Fruit fly (Drosophila melanogaster) whole organism, embryonic: ENCODE measurements around the gene CG2816.

Source experiments
- Adf1 ChIP-seq: fragments of 200-800 bp; sonication (Bioruptor generic); IDR thresholded peaks from 2 replicates; pipeline ENCODE4 v1.3.6; 2022; ENCODE audit warnings: missing biosample characterization, missing genetic modification characterization
- Atf3 ChIP-seq: fragments of 200-800 bp; sonication (Bioruptor generic); optimal IDR thresholded peaks from 3 replicates; lab custom pipeline; 2016; ENCODE audit warnings: missing biosample characterization, missing genetic modification characterization
- Blimp-1 ChIP-seq: fragments of 200-800 bp; sonication (Bioruptor generic); optimal IDR thresholded peaks from 3 replicates; lab custom pipeline; 2018; ENCODE audit warnings: missing biosample characterization, missing genetic modification characterization, mild to moderate bottlenecking, moderate library complexity, missing genetic modification reagents
- CG11695 ChIP-seq: fragments of 200-800 bp; sonication (Bioruptor generic); IDR thresholded peaks from 3 replicates; pipeline ENCODE4 v1.3.6; 2022; ENCODE audit warnings: missing biosample characterization, missing genetic modification characterization
- CG1233 ChIP-seq: fragments of 200-800 bp; sonication (Bioruptor generic); optimal IDR thresholded peaks from 4 replicates; lab custom pipeline; 2018; ENCODE audit warnings: missing biosample characterization, mild to moderate bottlenecking, missing genetic modification characterization
- CG14667 ChIP-seq: fragments of 200-800 bp; sonication (Bioruptor generic); IDR thresholded peaks from 2 replicates; pipeline ENCODE4 v1.3.6; 2022; ENCODE audit warnings: missing biosample characterization, missing genetic modification characterization
- CG2120 ChIP-seq: fragments of 200-800 bp; sonication (Bioruptor generic); optimal IDR thresholded peaks from 3 replicates; lab custom pipeline; 2016; ENCODE audit warnings: missing biosample characterization, missing genetic modification characterization
- CG2199 ChIP-seq: fragments of 200-800 bp; sonication (Bioruptor generic); IDR thresholded peaks from 3 replicates; pipeline ENCODE4 v1.3.6; 2022; ENCODE audit warnings: missing biosample characterization, missing genetic modification characterization
- CG3726 ChIP-seq: fragments of 200-800 bp; sonication (Bioruptor generic); IDR thresholded peaks from 3 replicates; pipeline ENCODE4, ENCODE4 v1.3.6; 2022; ENCODE audit warnings: missing biosample characterization, missing genetic modification characterization
- CG5245 ChIP-seq: fragments of 200-800 bp; sonication (Bioruptor generic); optimal IDR thresholded peaks from 3 replicates; lab custom pipeline; 2016; ENCODE audit warnings: missing biosample characterization, missing genetic modification characterization
- CG8089 ChIP-seq: fragments of 200-800 bp; sonication (Bioruptor generic); optimal IDR thresholded peaks from 3 replicates; lab custom pipeline; 2016; ENCODE audit warnings: missing biosample characterization, missing genetic modification characterization
- CrebB ChIP-seq: fragments of 200-800 bp; sonication (Bioruptor generic); optimal IDR thresholded peaks from 3 replicates; lab custom pipeline; 2018; ENCODE audit warnings: missing biosample characterization, mild to moderate bottlenecking, missing genetic modification characterization
- Dad ChIP-seq: fragments of 200-800 bp; sonication (Bioruptor generic); optimal IDR thresholded peaks from 3 replicates; lab custom pipeline; 2016; ENCODE audit warnings: missing biosample characterization, missing genetic modification characterization
- Dek ChIP-seq: fragments of 200-800 bp; sonication (Bioruptor generic); optimal IDR thresholded peaks from 3 replicates; lab custom pipeline; 2019; ENCODE audit warnings: missing biosample characterization, mild to moderate bottlenecking, missing genetic modification characterization, moderate library complexity
- Dref ChIP-seq: fragments of 200-800 bp; sonication (Bioruptor generic); IDR thresholded peaks from 2 replicates; pipeline ENCODE4 v1.3.6; 2022; ENCODE audit warnings: missing biosample characterization, missing genetic modification characterization
- E2f2 ChIP-seq: fragments of 200-800 bp; sonication (Bioruptor generic); IDR thresholded peaks from 2 replicates; pipeline ENCODE4 v1.3.6; 2022; ENCODE audit warnings: missing biosample characterization, missing genetic modification characterization
- Hr78 ChIP-seq, 2 experiments: fragments of 200-800 bp in 1 of 2; fragments of >200 bp in 1 of 2; sonication (Bioruptor generic) in 1 of 2; optimal IDR thresholded peaks; 2 replicates each; lab custom pipeline; 2017 to 2019; ENCODE audit warnings: missing biosample characterization in 2 of 2, missing genetic modification characterization in 2 of 2, mild to moderate bottlenecking in 1 of 2, moderate library complexity in 1 of 2
- Hsf ChIP-seq: fragments of 200-800 bp; sonication (Bioruptor generic); optimal IDR thresholded peaks from 3 replicates; lab custom pipeline; 2016; ENCODE audit warnings: missing biosample characterization, missing genetic modification characterization
- Oli ChIP-seq: fragments of 200-800 bp; sonication (Bioruptor generic); optimal IDR thresholded peaks from 2 replicates; lab custom pipeline; 2018; ENCODE audit warnings: missing biosample characterization, mild to moderate bottlenecking, missing genetic modification characterization, moderate library complexity
- Opbp ChIP-seq: fragments of 200-800 bp; sonication (Bioruptor generic); IDR thresholded peaks from 3 replicates; pipeline ENCODE4 v1.3.6; 2022; ENCODE audit warnings: missing biosample characterization, missing genetic modification characterization; ENCODE audit not compliant: partially characterized antibody
- Pdp1 ChIP-seq, 2 experiments: fragments of 200-800 bp; sonication (Bioruptor generic); optimal IDR thresholded peaks; 3 replicates each; lab custom pipeline; 2016; ENCODE audit warnings: missing biosample characterization in 2 of 2, missing genetic modification characterization in 2 of 2, mild to moderate bottlenecking in 1 of 2, moderate library complexity in 1 of 2
- Rx ChIP-seq: fragments of 200-800 bp; sonication (Bioruptor generic); IDR thresholded peaks from 2 replicates; pipeline ENCODE4 v1.3.6; 2022; ENCODE audit warnings: missing biosample characterization, missing genetic modification characterization
- Spps ChIP-seq: fragments of 200-800 bp; sonication (Bioruptor generic); optimal IDR thresholded peaks from 2 replicates; lab custom pipeline; 2018; ENCODE audit warnings: missing biosample characterization, mild to moderate bottlenecking, missing genetic modification characterization
- az2 ChIP-seq: fragments of 200-800 bp; sonication (Bioruptor generic); optimal IDR thresholded peaks from 3 replicates; lab custom pipeline; 2016; ENCODE audit warnings: missing biosample characterization, missing genetic modification characterization
- bbx ChIP-seq: fragments of 200-800 bp; sonication (Bioruptor generic); IDR thresholded peaks from 2 replicates; pipeline ENCODE4 v1.3.6; 2022; ENCODE audit warnings: missing biosample characterization, missing genetic modification characterization; ENCODE audit not compliant: partially characterized antibody
- croc ChIP-seq: fragments of 200-800 bp; sonication (Bioruptor generic); conservative IDR thresholded peaks from 3 replicates; pipeline ENCODE4 v1.3.6; 2022; ENCODE audit warnings: missing biosample characterization, missing genetic modification characterization
- crol ChIP-seq: fragments of 200-800 bp; sonication (Bioruptor generic); IDR thresholded peaks from 2 replicates; pipeline ENCODE4 v1.3.6; 2022; ENCODE audit warnings: missing biosample characterization, missing genetic modification characterization
- dmrt11E ChIP-seq: fragments of 200-800 bp; sonication (Bioruptor generic); optimal IDR thresholded peaks from 3 replicates; lab custom pipeline; 2018; ENCODE audit warnings: missing biosample characterization, mild to moderate bottlenecking, missing genetic modification characterization, moderate library complexity
- dmrt99B ChIP-seq: fragments of 200-800 bp; sonication (Bioruptor generic); optimal IDR thresholded peaks from 2 replicates; lab custom pipeline; 2018; ENCODE audit warnings: missing biosample characterization, mild to moderate bottlenecking, missing genetic modification characterization, moderate library complexity
- esg ChIP-seq: fragments of 200-800 bp; sonication (Bioruptor generic); conservative IDR thresholded peaks from 2 replicates; pipeline ENCODE4 v1.3.6; 2022; ENCODE audit warnings: missing biosample characterization, missing genetic modification characterization
- gfzf ChIP-seq: fragments of 200-800 bp; sonication (Bioruptor generic); optimal IDR thresholded peaks from 2 replicates; lab custom pipeline; 2016; ENCODE audit warnings: missing biosample characterization, mild to moderate bottlenecking, missing genetic modification characterization, moderate library complexity
- grau ChIP-seq: fragments of 200-800 bp; optimal IDR thresholded peaks from 3 replicates; lab custom pipeline; 2019; ENCODE audit warnings: missing biosample characterization, mild to moderate bottlenecking, missing genetic modification characterization, moderate library complexity
- gsb-n ChIP-seq: fragments of 200-800 bp; sonication (Bioruptor generic); optimal IDR thresholded peaks from 3 replicates; lab custom pipeline; 2018; ENCODE audit warnings: missing biosample characterization, mild to moderate bottlenecking, missing genetic modification characterization
- inv ChIP-seq: fragments of 200-800 bp; sonication (Bioruptor generic); IDR thresholded peaks from 2 replicates; pipeline ENCODE4 v1.3.6; 2022; ENCODE audit warnings: missing biosample characterization, missing genetic modification characterization; ENCODE audit not compliant: partially characterized antibody
- klu ChIP-seq: fragments of 200-800 bp; sonication (Bioruptor generic); IDR thresholded peaks from 2 replicates; pipeline ENCODE4 v1.3.6; 2022; ENCODE audit warnings: missing biosample characterization, missing genetic modification characterization
- lbe ChIP-seq: fragments of 200-800 bp; sonication (Bioruptor generic); optimal IDR thresholded peaks from 2 replicates; lab custom pipeline; 2016; ENCODE audit warnings: missing biosample characterization, mild to moderate bottlenecking, missing genetic modification characterization
- mirr ChIP-seq: fragments of 200-800 bp; sonication (Bioruptor generic); optimal IDR thresholded peaks from 3 replicates; lab custom pipeline; 2018; ENCODE audit warnings: missing biosample characterization, mild to moderate bottlenecking, missing genetic modification characterization
- oc ChIP-seq: fragments of 200-800 bp; sonication (Bioruptor generic); optimal IDR thresholded peaks from 2 replicates; lab custom pipeline; 2018; ENCODE audit warnings: missing biosample characterization, mild to moderate bottlenecking, missing genetic modification characterization, moderate library complexity
- org-1 ChIP-seq: fragments of 200-800 bp; sonication (Bioruptor generic); optimal IDR thresholded peaks from 2 replicates; lab custom pipeline; 2017; ENCODE audit warnings: missing biosample characterization, missing genetic modification characterization
- pnt ChIP-seq: fragments of 200-800 bp; sonication (Bioruptor generic); optimal IDR thresholded peaks from 3 replicates; lab custom pipeline; 2016; ENCODE audit warnings: missing biosample characterization, missing genetic modification characterization
- pzg ChIP-seq: fragments of 200-800 bp; sonication (Bioruptor generic); optimal IDR thresholded peaks from 3 replicates; lab custom pipeline; 2018; ENCODE audit warnings: missing biosample characterization, mild to moderate bottlenecking, missing genetic modification characterization, moderate library complexity
- sd ChIP-seq: fragments of 200-800 bp; sonication (Bioruptor generic); optimal IDR thresholded peaks from 3 replicates; lab custom pipeline; 2018; ENCODE audit warnings: missing biosample characterization, mild to moderate bottlenecking, missing genetic modification characterization, moderate library complexity
- shn ChIP-seq: fragments of 200-800 bp; sonication (Bioruptor generic); optimal IDR thresholded peaks from 3 replicates; lab custom pipeline; 2016; ENCODE audit warnings: missing biosample characterization, missing genetic modification characterization
- slbo ChIP-seq: fragments of 200-800 bp; sonication (Bioruptor generic); IDR thresholded peaks from 2 replicates; pipeline ENCODE4 v1.3.6; 2022; ENCODE audit warnings: missing biosample characterization, missing genetic modification characterization
- trem ChIP-seq: fragments of 200-800 bp; optimal IDR thresholded peaks from 3 replicates; lab custom pipeline; 2019; ENCODE audit warnings: missing biosample characterization, mild to moderate bottlenecking, missing genetic modification characterization, moderate library complexity
- trh ChIP-seq: fragments of 200-800 bp; sonication (Bioruptor generic); optimal IDR thresholded peaks from 2 replicates; lab custom pipeline; 2016; ENCODE audit warnings: missing biosample characterization, missing genetic modification characterization
- vvl ChIP-seq: fragments of 200-800 bp; sonication (Bioruptor generic); IDR thresholded peaks from 2 replicates; pipeline ENCODE4 v1.3.6; 2022; ENCODE audit warnings: missing biosample characterization, missing genetic modification characterization

Gene CG2816

DNA sequence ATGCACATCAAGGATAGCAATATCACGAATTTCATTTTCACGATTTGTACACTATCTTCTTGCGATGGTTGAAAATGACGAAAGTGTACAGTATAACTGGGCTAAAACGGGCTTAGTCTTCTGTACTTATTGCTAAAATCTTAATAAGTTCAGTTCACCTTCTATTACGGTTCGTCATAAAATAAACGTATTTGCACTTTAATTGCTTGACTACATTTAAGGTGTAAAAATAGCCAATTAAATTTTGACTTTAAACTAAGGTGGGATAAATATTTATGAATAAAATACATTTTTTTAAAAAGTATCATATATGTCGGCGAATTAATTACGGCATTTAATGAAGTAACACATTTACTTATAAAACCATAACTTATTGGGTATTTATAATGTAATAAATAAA, 33.8 kb upstream of the CG2816 start, which contains the start of gene Sfp24Bb (continued):
- no peak for TF ChIP-seq Opbp (GFP tag; lab: Robert Waterston, UW)
- no peak for TF ChIP-seq Dek (tag; lab: Kevin White, UChicago)
- TF ChIP-seq bbx (GFP tag; lab: Robert Waterston, UW) = no peak

DNA sequence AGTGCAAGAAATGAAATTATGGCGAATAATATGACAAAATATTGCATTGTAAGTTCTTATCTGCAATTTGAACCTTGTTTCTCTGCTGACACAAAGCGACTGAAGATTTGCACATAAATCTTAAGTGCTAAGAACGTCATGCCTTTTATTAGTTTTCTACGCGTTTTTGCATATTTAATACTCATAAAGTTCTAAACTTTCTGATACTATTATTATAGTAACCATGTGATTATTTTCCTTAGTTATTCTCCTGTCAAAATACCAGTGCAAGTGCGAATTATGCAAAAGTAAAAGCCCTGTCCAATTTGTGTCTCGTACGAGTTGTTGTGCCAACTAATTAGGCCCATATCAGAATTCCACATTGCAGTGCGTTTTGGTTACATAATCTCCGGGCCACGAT, 33.0 kb upstream of the CG2816 start, which contains the start of gene Sfp24Bc:
Gene Sfp24Bc, minus strand, starts transcription at position 101 of the 400 bp plus-strand sequence.
- no peak for TF ChIP-seq klu
- TF ChIP-seq lbe (GFP tag; lab: Kevin White, UChicago) = no peak
- peak in 1 of 2 experiments; percentile 54 for TF ChIP-seq Pdp1 (GFP tag; optimal IDR thresholded peaks at IDR 0.05; lab: Kevin White, UChicago)
- TF ChIP-seq, all 482 proteins: peak for 1

DNA sequence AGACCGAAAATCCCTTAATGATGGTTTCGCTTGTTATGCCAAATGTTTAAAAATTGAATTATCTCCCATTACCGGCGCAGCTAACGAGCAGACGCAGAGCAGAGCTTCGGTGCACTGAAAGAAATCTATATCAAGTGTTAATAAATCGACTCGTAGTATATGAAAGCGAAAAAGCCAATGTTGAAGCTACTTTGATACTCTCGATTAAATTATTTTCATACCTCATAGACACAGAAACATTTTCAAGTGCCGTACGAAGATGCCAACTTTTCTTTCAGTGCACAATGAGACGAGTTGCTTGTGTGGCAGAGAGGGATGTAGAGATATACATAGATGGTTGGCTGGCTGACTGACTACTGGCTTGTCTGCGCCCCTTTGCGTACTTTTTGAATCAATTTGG, 27.7 kb upstream of the CG2816 start:
- TF ChIP-seq Hsf (GFP tag; lab: Kevin White, UChicago) (peak; percentile 6), CrebB (tag; lab: Kevin White, UChicago) (no peak), croc (GFP tag; lab: Robert Waterston, UW) (peak; percentile 59), trh (GFP tag; lab: Kevin White, UChicago) (no peak), az2 (peak; percentile 6), Adf1 (GFP tag; lab: Robert Waterston, UW) (no peak), grau (tag; lab: Kevin White, UChicago) (no peak), vvl (GFP tag; lab: Robert Waterston, UW) (0 out of 2 replicates have a peak, but pooled peaks have one; percentile 19), Oli (tag; lab: Kevin White, UChicago) (peak; percentile 49), CG1233 (no peak), sd (no peak), dmrt99B (peak; percentile 57), CG2199 (0 out of 3 replicates have a peak, but pooled peaks have one; percentile 32), CG3726 (no peak), CG8089 (GFP tag; lab: Kevin White, UChicago) (no peak), Atf3 (no peak), oc (tag; lab: Kevin White, UChicago) (peak; percentile 28), crol (GFP tag; lab: Robert Waterston, UW) (no peak), Spps (tag; lab: Kevin White, UChicago) (peak; percentile 3), shn (GFP tag; lab: Kevin White, UChicago) (no peak), CG2120 (GFP tag; lab: Kevin White, UChicago) (no peak), esg (GFP tag; lab: Robert Waterston, UW) (peak; percentile 14; the same call in 1 of the 2 replicates), gsb-n (tag; lab: Kevin White, UChicago) (peak; percentile 35), org-1 (GFP tag; lab: Kevin White, UChicago) (no peak), CG5245 (peak; percentile 30), pnt (GFP tag; lab: Kevin White, UChicago) (peak; percentile 28), Blimp-1 (no peak), gfzf (no peak), CG14667 (GFP tag; lab: Robert Waterston, UW) (peak; percentile 21; the same call in 1 of the 2 replicates), pzg (GFP tag; lab: Kevin White, UChicago) (no peak), Hr78 (GFP tag; optimal IDR thresholded peaks at IDR 0.05; lab: Kevin White, UChicago) (no peak), inv (GFP tag; lab: Robert Waterston, UW) (no peak), dmrt11E (tag; lab: Kevin White, UChicago) (peak; percentile 67), E2f2 (GFP tag; lab: Robert Waterston, UW) (0 out of 2 replicates have a peak, but pooled peaks have one; percentile 7), slbo (GFP tag; lab: Robert Waterston, UW) (no peak), Rx (peak; percentile 42; the same call in 1 of the 2 replicates), trem (tag; lab: Kevin White, UChicago) (no peak), mirr (no peak), Dad (GFP tag; lab: Kevin White, UChicago) (no peak), CG11695 (GFP tag; lab: Robert Waterston, UW) (no peak), Dref (no peak)
